Fruit fly (Drosophila melanogaster) whole organism: Measurements from ENCODE around the gene gig.

Experiments used
- CG8478 ChIP-seq: fragments of >200 bp; optimal IDR thresholded peaks from 2 replicates; lab custom pipeline; 2018; ENCODE audit warnings: inconsistent platforms
- Dll ChIP-seq: fragments of >200 bp; optimal IDR thresholded peaks from 2 replicates; lab custom pipeline; 2017
- pan ChIP-seq: fragments of >200 bp; optimal IDR thresholded peaks from 2 replicates; lab custom pipeline; 2017
- psq ChIP-seq: fragments of >200 bp; optimal IDR thresholded peaks from 2 replicates; lab custom pipeline; 2017

DNA sequence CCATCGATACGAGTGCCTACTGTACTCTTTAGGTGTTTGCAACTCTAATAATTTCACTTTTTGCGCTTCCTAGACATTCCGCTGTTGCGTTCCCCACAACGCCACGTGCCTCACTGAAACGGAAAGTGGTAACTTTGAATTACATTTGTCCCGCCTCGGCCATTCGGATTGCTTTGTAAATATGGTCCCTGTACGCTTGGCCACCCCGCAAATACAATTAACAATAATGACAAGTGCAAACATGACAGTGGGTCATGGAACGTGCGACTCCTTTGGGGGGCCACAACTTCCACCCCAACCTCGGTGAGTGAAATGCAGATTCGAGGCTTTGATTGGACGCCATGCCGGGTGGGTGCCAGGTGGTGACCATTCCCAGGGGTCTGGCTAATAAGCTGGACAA, 17.5 kb upstream of the gig start, which contains the start of gene Ir76b:
- TF ChIP-seq CG8478 (lab: Kevin White, UChicago): no peak
- no peak for TF ChIP-seq psq (lab: Kevin White, UChicago)
- no peak for TF ChIP-seq pan
- no peak for TF ChIP-seq Dll (lab: Kevin White, UChicago)
